Worm (Caenorhabditis elegans): ENCODE results near the gene F08F8.11.

The F08F8.11 gene

DNA sequence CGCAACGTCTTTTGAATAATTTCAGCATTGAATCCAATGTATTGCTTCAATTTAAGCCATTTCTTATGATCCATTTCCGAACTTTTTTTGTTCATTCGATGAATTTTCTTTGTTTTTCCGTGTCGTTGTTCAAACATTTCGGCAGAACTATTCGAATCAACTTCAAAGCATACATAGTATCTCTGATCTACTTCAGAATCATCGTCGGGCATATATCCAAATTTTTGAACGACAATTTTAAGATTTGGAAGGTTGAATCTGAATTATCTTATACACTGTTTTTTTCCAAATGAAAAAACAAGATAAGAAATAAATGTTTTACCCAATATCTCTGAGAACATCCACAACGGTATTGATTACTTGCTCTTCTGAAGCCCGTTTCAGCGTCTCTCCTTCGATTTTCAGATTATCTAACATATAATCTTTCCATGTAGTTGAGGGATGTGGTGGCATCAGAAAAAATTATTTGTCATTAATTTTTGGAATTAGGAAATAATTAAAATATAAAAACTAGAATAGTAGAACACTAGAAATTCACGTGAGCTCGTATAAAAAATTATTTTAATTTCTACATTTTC is 36.5 kb upstream of the F08F8.11 start, which contains the start of gene lab-2:
Gene lab-2, minus strand, starts transcription at position 453 of the 578 bp plus-strand sequence.
- TF ChIP-seq ahr-1 (tag; optimal IDR thresholded peaks at IDR 0.05): no peak
- TF ChIP-seq sox-4 (tag; optimal IDR thresholded peaks at IDR 0.05): no peak
- no peak for TF ChIP-seq hlh-6 (tag; optimal IDR thresholded peaks at IDR 0.05)

- TF ChIP-seq ceh-45 (GFP tag; IDR thresholded peaks at IDR 0.05): no peak
Measured at ce11 chrIII:7331671-7332070, 34.0 kb upstream of the F08F8.11 start.

DNA sequence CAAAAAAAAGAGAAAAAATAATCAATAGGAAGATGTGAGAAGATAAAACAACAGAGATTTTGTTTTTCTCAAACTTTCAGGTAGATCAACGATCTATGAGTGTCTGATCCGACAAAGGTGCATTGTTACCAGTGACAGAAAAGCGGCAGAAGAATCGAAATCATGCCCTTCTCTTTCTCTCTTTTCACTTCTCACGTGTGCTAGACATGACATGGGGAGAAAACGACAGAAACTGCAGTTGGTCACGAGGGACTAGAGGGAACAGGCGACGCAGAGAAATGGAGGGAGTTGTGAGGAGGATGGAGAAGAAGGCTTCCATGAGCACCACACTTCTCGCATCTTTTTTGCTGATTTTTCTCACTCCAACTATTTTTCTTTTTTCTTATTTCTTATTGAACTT is 30.5 kb upstream of the F08F8.11 start, which contains the start of gene F56C9.10:
Gene F56C9.10, minus strand, starts transcription at position 97 of the 400 bp plus-strand sequence.
- TF ChIP-seq ceh-48 (tag; optimal IDR thresholded peaks at IDR 0.05): peak; percentile 9
- TF ChIP-seq pros-1 (tag; optimal IDR thresholded peaks at IDR 0.05): peak; percentile 54
- TF ChIP-seq unc-42 (tag; optimal IDR thresholded peaks at IDR 0.05): no peak
- TF ChIP-seq tbx-2 (tag; optimal IDR thresholded peaks at IDR 0.05): peak; percentile 57
- TF ChIP-seq ahr-1 (tag; optimal IDR thresholded peaks at IDR 0.05): no peak
- peak; percentile 37 for TF ChIP-seq ref-2 (tag; optimal IDR thresholded peaks at IDR 0.05)
- peak; percentile 93 for TF ChIP-seq ceh-18 (tag; optimal IDR thresholded peaks at IDR 0.05)
- peak; percentile 89 for TF ChIP-seq unc-55 (GFP tag; optimal IDR thresholded peaks at IDR 0.05)
- peak; percentile 51 for TF ChIP-seq hlh-8 (tag; optimal IDR thresholded peaks at IDR 0.05)
- peak; percentile 56 for TF ChIP-seq ceh-31 (tag; optimal IDR thresholded peaks at IDR 0.05)
- TF ChIP-seq ceh-34 (tag; optimal IDR thresholded peaks at IDR 0.05): no peak
- TF ChIP-seq nfya-1 (tag; optimal IDR thresholded peaks at IDR 0.05): peak; percentile 76
- TF ChIP-seq hlh-30 (tag; optimal IDR thresholded peaks at IDR 0.05; ENCODE audit: insufficient read depth): peak; percentile 99
- TF ChIP-seq Y22D7AL.16 (tag; optimal IDR thresholded peaks at IDR 0.05): no peak
- TF ChIP-seq sdc-2 (tag; optimal IDR thresholded peaks at IDR 0.05): peak; percentile 2
- no peak for TF ChIP-seq ceh-6 (GFP tag; optimal IDR thresholded peaks at IDR 0.05)
- peak; percentile 32 for TF ChIP-seq rnt-1 (tag; optimal IDR thresholded peaks at IDR 0.05)

ce11 chrIII:7336214-7336613 is 29.5 kb upstream of the F08F8.11 start, which contains the start of gene gsp-2:
Gene gsp-2, plus strand, starts transcription at chrIII:7336587.
- TF ChIP-seq hlh-15 (tag; optimal IDR thresholded peaks at IDR 0.05): no peak
- TF ChIP-seq lin-11 (tag; optimal IDR thresholded peaks at IDR 0.05): no peak
- TF ChIP-seq ceh-31 (tag; optimal IDR thresholded peaks at IDR 0.05): peak; percentile 35
- no peak for TF ChIP-seq ama-1 (optimal IDR thresholded peaks at IDR 0.05)
- peak; percentile 29 for TF ChIP-seq ref-2 (tag; optimal IDR thresholded peaks at IDR 0.05)
- peak; percentile 24 for TF ChIP-seq elt-2 (tag; optimal IDR thresholded peaks at IDR 0.05)
- peak; percentile 20 for TF ChIP-seq tbx-2 (tag; optimal IDR thresholded peaks at IDR 0.05)
- peak; percentile 23 for TF ChIP-seq unc-42 (tag; optimal IDR thresholded peaks at IDR 0.05)
- TF ChIP-seq che-1 (tag; optimal IDR thresholded peaks at IDR 0.05): peak; percentile 0
- peak; percentile 74 for TF ChIP-seq nfya-1 (tag; optimal IDR thresholded peaks at IDR 0.05)
- peak; percentile 16 for TF ChIP-seq dve-1 (tag; optimal IDR thresholded peaks at IDR 0.05)
- TF ChIP-seq lim-6 (tag; optimal IDR thresholded peaks at IDR 0.05): no peak

ce11 chrIII:7338009-7338408 is 27.7 kb upstream of the F08F8.11 start:
- TF ChIP-seq madf-2 (tag; optimal IDR thresholded peaks at IDR 0.05): no peak
- TF ChIP-seq ceh-6 (GFP tag; optimal IDR thresholded peaks at IDR 0.05): no peak
- no peak for TF ChIP-seq tbx-7 (tag; optimal IDR thresholded peaks at IDR 0.05)
- TF ChIP-seq ets-4 (tag; optimal IDR thresholded peaks at IDR 0.05): no peak
- no peak for TF ChIP-seq unc-86 (tag; optimal IDR thresholded peaks at IDR 0.05)
- no peak for TF ChIP-seq syd-9 (tag; optimal IDR thresholded peaks at IDR 0.05)

ce11 chrIII:7338693-7339092 is 27.0 kb upstream of the F08F8.11 start, which contains the start of gene kap-1:
Gene kap-1, plus strand, starts transcription at chrIII:7338835.
- TF ChIP-seq ceh-48 (tag; optimal IDR thresholded peaks at IDR 0.05): peak; percentile 40
- no peak for TF ChIP-seq ahr-1 (tag; optimal IDR thresholded peaks at IDR 0.05)
- no peak for TF ChIP-seq pqm-1 (tag; optimal IDR thresholded peaks at IDR 0.05)
- TF ChIP-seq ceh-2 (tag; optimal IDR thresholded peaks at IDR 0.05): no peak
- TF ChIP-seq pros-1 (tag; optimal IDR thresholded peaks at IDR 0.05): no peak
